Fruit fly (Drosophila melanogaster): ENCODE data around the gene CG13998.

CG13998 gene

DNA sequence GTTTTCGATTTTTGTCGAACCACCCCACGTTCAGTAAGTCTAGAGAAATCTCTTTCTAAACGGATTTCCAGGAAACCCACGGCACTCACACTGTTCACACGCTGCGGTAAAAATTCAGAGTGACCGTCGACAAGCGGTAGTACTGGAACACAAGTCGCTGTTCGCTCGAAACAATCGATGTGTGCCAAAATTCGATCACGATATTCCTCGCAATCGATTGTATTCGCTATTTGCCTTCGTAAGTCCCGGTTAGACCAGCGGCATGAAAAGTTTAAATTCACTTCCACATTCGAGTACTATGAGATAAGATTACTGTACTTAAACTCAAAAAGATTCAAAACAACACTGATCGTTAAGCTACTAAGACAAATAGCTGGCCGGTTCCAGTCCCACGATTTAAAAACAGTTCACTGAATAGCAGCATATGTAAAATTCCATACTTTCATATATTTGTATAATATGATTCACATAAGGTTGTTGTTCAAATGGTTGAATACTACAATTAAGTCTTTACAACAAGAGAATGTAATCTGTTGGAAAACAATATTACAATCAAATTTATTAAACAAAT is 24.3 kb upstream of the CG13998 start, which contains the start of gene chic (continued):
- TF ChIP-seq CG4707 (GFP tag; optimal IDR thresholded peaks at IDR 0.05): peak; percentile 1
- peak; percentile 9 for TF ChIP-seq CG9817 (tag; optimal IDR thresholded peaks at IDR 0.05)
- peak; percentile 42 for TF ChIP-seq dm (GFP tag; optimal IDR thresholded peaks at IDR 0.05)
- no peak for TF ChIP-seq CG14710 (tag; optimal IDR thresholded peaks at IDR 0.05)
- TF ChIP-seq scrt (GFP tag; optimal IDR thresholded peaks at IDR 0.05): peak; percentile 22
- TF ChIP-seq gce (GFP tag; IDR thresholded peaks at IDR 0.05): no peak
- TF ChIP-seq CG3163 (GFP tag; optimal IDR thresholded peaks at IDR 0.05): peak; percentile 22
- peak; percentile 6 for TF ChIP-seq Hr3 (GFP tag; optimal IDR thresholded peaks at IDR 0.05)
- TF ChIP-seq HmgD (GFP tag; optimal IDR thresholded peaks at IDR 0.05): peak; percentile 38
- peak; percentile 40 for TF ChIP-seq CG2120 (GFP tag; optimal IDR thresholded peaks at IDR 0.05)
- TF ChIP-seq Hand (GFP tag; optimal IDR thresholded peaks at IDR 0.05): peak; percentile 18
- no peak for TF ChIP-seq CG1529 (GFP tag; optimal IDR thresholded peaks at IDR 0.05)
- peak; percentile 8 for TF ChIP-seq Nf-YC (tag; optimal IDR thresholded peaks at IDR 0.05)
- peak; percentile 7 for TF ChIP-seq CG11398 (GFP tag; optimal IDR thresholded peaks at IDR 0.05)
- no peak for TF ChIP-seq Gsc (GFP tag; IDR thresholded peaks at IDR 0.05)
- TF ChIP-seq luna (GFP tag; optimal IDR thresholded peaks at IDR 0.05): no peak
- peak; percentile 57 for TF ChIP-seq stwl (tag; optimal IDR thresholded peaks at IDR 0.05)
- no peak for TF ChIP-seq sima (GFP tag; optimal IDR thresholded peaks at IDR 0.05)
- no peak for TF ChIP-seq CG3281 (GFP tag; optimal IDR thresholded peaks at IDR 0.05)
- TF ChIP-seq unc-4 (GFP tag; IDR thresholded peaks at IDR 0.05; ENCODE audit: partially characterized antibody): no peak
- TF ChIP-seq Camta (GFP tag; optimal IDR thresholded peaks at IDR 0.05): peak; percentile 36
- TF ChIP-seq nerfin-1 (tag; optimal IDR thresholded peaks at IDR 0.05): no peak
- TF ChIP-seq Eip74EF (GFP tag; optimal IDR thresholded peaks at IDR 0.05): peak in 1 of 2 experiments; percentile 20
- TF ChIP-seq Med (GFP tag): peak; percentile 79
- TF ChIP-seq CG12071 (GFP tag; optimal IDR thresholded peaks at IDR 0.05): peak; percentile 23
- peak; percentile 63 for TF ChIP-seq CG15514 (GFP tag; optimal IDR thresholded peaks at IDR 0.05)
- TF ChIP-seq repo (GFP tag; optimal IDR thresholded peaks at IDR 0.05): peak; percentile 2
- peak; percentile 5 for TF ChIP-seq org-1 (GFP tag; optimal IDR thresholded peaks at IDR 0.05)
- peak; percentile 85 for TF ChIP-seq pzg (GFP tag; optimal IDR thresholded peaks at IDR 0.05)
- no peak for TF ChIP-seq CG14860 (GFP tag; IDR thresholded peaks at IDR 0.05; ENCODE audit: partially characterized antibody)
- peak; percentile 8 for TF ChIP-seq vfl (GFP tag; optimal IDR thresholded peaks at IDR 0.05)
- TF ChIP-seq Fer3 (tag; optimal IDR thresholded peaks at IDR 0.05): peak; percentile 27
- TF ChIP-seq Antp (GFP tag; optimal IDR thresholded peaks at IDR 0.05): peak; percentile 19
- TF ChIP-seq CG4617 (GFP tag; optimal IDR thresholded peaks at IDR 0.05; ENCODE audit: borderline replicate concordance): peak; percentile 45
- no peak for TF ChIP-seq chm (GFP tag; IDR thresholded peaks at IDR 0.05)
- peak; percentile 34 for TF ChIP-seq CG7786 (GFP tag; optimal IDR thresholded peaks at IDR 0.05)
- peak; percentile 22 for TF ChIP-seq Fer1 (GFP tag; optimal IDR thresholded peaks at IDR 0.05)
- TF ChIP-seq Meics (GFP tag; optimal IDR thresholded peaks at IDR 0.05): peak; percentile 32
- TF ChIP-seq Stat92E (GFP tag; optimal IDR thresholded peaks at IDR 0.05): peak in 1 of 3 experiments; percentile 93
- peak; percentile 100 for TF ChIP-seq CG17802 (tag; optimal IDR thresholded peaks at IDR 0.05)
- TF ChIP-seq Jarid2 (GFP tag; optimal IDR thresholded peaks at IDR 0.05): peak; percentile 61
- peak; percentile 6 for TF ChIP-seq CG30403 (GFP tag; optimal IDR thresholded peaks at IDR 0.05)
- TF ChIP-seq Opbp (GFP tag; IDR thresholded peaks at IDR 0.05; ENCODE audit: partially characterized antibody): no peak
- peak; percentile 21 for TF ChIP-seq mam (GFP tag; optimal IDR thresholded peaks at IDR 0.05)
- TF ChIP-seq Ets65A (GFP tag): peak; percentile 94
- peak; percentile 20 for TF ChIP-seq CG6765 (GFP tag; optimal IDR thresholded peaks at IDR 0.05)
- peak; percentile 21 for TF ChIP-seq CG17829 (tag; optimal IDR thresholded peaks at IDR 0.05)
- peak; percentile 23 for TF ChIP-seq emc (GFP tag; optimal IDR thresholded peaks at IDR 0.05)
- no peak for TF ChIP-seq zen2 (GFP tag; IDR thresholded peaks at IDR 0.05; ENCODE audit: partially characterized antibody)

Measured in whole organism, embryonic.